Fruit fly (Drosophila melanogaster) whole organism, larva: ENCODE data around the gene CG31687.
"Not testable (repeated sequence)": the region's sequence is repeated elsewhere in the genome, so short reads cannot be mapped to it uniquely, and the experiment has no call there.

ENCODE experiments used
- noc ChIP-seq: fragments of 200-800 bp; sonication (Bioruptor generic); optimal IDR thresholded peaks from 3 replicates; lab custom pipeline; 2019; ENCODE audit warnings: missing biosample characterization, mild to moderate bottlenecking, missing genetic modification characterization, moderate library complexity

The CG31687 gene

dm6 chr2L:20437873-20438272 is 12.2 kb upstream of the CG31687 start:
- TF ChIP-seq noc (tag; lab: Kevin White, UChicago), result no peak

DNA sequence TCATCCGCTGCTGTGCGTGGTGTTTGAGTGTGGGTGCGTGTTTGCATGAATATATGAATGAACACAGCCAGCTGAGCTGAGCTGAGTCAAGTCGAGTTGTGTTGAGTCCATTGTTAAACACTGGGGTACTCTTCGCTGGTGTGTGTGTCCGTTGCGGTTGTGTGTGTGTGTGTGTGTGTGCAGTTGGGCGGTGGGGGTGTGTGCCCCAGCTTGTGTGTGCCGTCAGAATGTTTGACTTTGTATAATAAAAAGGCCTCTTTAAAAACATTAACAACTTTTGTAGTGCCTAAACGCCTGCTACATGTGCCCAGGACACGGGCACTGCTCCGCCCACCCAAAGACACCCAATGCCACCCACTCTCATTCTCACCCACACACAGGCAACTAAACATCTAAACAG is 11.6 kb upstream of the CG31687 start:
- no peak for TF ChIP-seq noc (tag; lab: Kevin White, UChicago)

DNA sequence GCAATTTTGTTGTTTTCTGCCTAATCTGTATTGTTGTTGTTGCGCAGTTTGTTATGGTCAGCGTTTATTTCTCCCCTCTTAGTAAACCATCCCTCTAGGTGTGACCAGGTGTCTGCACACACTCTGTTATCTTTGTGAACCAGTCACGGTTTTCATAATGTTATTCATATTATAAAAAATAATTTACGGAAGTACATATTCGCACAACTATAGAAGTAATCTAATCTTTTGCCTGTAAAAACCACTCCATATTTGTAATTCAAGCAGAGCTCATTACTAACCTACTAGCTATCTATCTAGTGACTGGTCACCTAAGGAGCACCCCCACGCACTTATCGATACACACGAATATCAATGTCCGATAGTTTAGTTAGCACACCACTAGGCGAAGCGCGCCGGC is 8.9 kb downstream of the CG31687 start, which contains the start of the genes CG18858 and Cdc23:
Gene CG18858, minus strand, starts transcription at position 101 of the 400 bp plus-strand sequence.
Gene Cdc23, plus strand, starts transcription at position 368 of the 400 bp plus-strand sequence.
- not testable (repeated sequence) for TF ChIP-seq noc (tag; lab: Kevin White, UChicago)

DNA sequence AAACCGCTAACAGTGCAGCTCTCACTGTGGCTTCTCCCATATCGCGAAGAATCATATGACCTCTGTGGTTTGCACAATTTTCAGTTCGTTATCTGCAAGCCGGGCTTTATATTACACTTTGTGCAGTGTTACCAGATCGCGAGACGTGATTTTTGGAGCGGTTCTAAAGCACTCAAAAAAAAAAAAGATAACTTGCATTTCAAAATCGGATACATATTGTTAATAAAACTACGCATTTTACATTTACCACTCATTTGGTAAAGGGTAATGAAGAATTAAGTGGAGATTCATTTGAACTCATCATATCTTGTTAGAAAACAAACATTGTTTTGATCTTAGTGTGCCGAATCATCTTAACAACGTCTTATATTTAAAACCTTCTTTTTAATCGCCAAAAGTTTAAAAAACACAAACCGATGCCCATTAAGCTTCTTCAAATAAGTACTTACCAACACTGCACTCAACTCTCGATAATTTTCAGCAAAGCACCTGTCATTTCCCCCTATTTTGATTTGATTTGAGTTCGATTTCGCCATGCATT is 13.4 kb downstream of the CG31687 start, which contains the start of gene CG2493:
Gene CG2493, minus strand, starts transcription at position 129 of the 541 bp plus-strand sequence.
- TF ChIP-seq noc (tag; lab: Kevin White, UChicago), result no peak

DNA sequence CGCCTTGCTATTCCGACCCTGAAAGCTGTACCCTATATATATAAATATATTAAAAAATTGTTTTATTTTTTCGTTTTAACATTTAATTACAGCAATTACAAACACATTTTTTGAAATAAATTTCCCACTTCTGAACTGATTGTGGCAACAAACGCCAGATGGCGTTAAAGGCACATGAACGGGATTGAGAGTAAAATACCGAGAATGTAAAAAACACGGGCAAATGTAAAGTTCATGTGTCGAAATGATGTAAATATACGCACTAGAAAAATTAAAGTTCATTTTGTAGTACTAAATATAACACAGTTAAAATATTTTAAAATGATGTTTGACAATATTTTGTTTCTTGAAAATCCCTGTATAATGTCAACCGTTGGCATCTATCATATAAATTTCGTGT is 14.4 kb downstream of the CG31687 start:
- no peak for TF ChIP-seq noc (tag; lab: Kevin White, UChicago)

DNA sequence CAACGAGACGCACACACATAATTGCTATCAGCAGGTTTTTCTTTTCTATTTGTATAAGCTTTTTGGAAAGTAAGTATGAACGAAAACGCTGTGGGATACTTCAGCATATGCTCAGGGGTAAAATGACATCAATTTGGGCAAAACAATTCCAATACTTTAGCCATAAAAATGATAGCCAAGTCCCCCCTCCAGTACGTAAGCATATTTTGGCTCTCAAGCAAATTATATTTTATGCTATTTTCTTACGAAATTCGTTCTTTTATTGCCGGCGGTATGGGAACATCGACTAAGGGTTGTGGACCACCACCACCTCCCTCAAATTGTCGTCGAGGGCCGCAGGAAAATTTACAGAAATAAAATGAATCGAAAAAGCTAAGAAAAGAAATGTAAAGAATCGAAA is 23.3 kb downstream of the CG31687 start, which contains the start of gene CG43233:
Gene CG43233, minus strand, starts transcription at position 101 of the 400 bp plus-strand sequence.
- TF ChIP-seq noc (tag; lab: Kevin White, UChicago), result no peak

DNA sequence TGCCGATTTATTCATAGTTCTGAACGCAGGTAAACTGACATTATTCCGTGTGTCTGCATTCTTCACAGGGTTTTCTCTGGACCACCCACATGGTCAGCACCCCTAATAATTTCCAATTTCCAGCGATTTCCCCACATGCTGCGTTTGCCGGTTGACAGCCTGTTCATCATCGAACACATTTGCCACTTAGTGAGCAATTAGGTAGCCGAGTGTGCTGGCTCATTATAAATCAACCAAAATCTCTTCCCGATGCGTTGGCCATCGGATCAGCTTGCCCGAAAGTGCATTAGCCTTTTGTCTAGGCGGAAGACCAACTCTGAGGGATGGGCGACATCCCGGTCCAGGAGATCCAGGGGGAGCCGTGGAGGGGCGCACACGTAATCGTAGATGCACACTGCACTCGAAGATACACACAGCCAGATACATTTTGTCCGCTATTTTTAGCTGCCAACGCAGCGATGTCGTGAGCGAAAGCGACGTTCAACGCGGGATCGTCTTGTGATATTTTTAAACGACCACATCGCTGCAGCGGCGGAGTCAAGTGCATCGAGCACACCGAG is 26.8 kb downstream of the CG31687 start:
- TF ChIP-seq noc (tag; lab: Kevin White, UChicago), result no peak

- TF ChIP-seq noc (tag; lab: Kevin White, UChicago), result no peak
Measured at dm6 chr2L:20478549-20479238, 28.7 kb downstream of the CG31687 start.

- no peak for TF ChIP-seq noc (tag; lab: Kevin White, UChicago)
Measured at dm6 chr2L:20479694-20480093, 29.7 kb downstream of the CG31687 start.

dm6 chr2L:20481139-20481858 is 31.3 kb downstream of the CG31687 start:
- TF ChIP-seq noc (tag; lab: Kevin White, UChicago), result no peak

DNA sequence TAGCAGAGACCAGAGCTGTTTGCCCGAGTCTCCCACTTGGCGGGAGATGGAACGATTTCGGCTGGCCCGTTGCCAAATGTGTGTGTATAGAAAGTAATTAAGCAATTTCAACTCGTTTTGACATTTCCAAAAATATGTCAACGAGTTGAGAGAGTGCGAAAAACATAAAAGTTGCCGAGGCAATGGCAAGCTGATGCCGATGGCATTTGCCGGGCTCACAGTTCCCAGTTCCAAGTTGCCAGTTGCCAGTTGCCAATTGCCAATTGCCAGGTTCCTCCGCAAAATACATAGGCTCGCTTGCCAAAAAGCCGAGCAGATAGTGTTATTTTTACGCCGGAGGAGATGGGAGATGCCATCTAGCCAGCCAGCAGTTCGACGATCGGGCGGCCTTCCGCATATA is 33.6 kb downstream of the CG31687 start:
- no peak for TF ChIP-seq noc (tag; lab: Kevin White, UChicago)

dm6 chr2L:20486050-20486751 is 36.2 kb downstream of the CG31687 start:
- TF ChIP-seq noc (tag; lab: Kevin White, UChicago), result no peak

DNA sequence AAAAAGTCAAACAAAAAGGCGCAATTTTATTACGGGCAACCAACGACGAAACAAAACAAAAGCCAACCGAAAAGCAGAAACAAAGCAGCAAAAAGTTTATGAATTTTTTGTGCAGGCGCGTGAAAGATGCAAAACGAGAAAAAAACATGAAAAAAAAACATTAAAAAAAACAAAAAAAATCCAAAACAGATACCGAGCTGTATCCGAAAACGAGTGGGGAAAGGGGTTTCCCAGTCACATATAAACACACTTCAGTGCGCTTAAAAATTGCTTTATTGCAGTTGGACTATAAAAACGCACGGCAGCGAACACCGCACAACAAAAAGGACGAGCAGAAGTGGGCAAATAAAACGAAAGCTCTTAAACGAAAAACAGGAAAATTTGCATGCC is 36.7 kb downstream of the CG31687 start:
- no peak for TF ChIP-seq noc (tag; lab: Kevin White, UChicago)

DNA sequence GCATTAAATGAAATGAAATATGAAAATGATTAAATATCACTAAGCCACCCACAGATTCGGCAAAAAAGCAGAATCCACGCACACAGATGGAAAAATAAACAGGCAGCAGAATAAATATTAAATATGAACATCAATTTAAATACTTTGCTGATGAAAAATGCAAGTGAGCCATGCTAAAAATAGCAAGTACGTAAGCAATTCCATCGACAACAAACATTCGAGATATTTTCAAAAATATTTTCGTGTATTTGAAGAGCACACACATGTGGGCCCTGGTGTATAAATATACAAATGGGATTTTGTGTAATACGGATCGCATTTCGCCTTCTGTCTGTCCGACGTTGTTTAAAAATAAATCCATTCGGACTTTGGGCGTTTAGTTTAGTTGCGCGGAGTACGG is 37.7 kb downstream of the CG31687 start:
- no peak for TF ChIP-seq noc (tag; lab: Kevin White, UChicago)

DNA sequence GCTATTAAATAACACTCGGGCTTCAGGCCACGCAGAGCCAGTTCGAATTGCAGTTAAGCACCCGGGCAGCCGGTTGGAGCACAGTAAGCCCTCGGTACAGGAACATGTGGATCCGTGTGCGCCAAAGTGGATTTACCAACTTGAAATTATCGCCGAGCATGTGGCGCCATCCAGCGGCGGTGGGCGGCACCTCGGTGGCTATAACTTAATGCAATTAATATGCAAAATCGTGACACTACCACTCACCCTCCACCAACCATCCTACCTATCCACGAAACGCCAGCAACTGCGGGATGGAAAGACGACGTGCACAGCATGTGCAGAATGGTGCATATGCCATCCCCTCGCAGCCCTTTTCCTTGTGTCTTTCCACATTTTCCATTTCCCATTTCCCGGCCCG is 38.1 kb downstream of the CG31687 start:
- no peak for TF ChIP-seq noc (tag; lab: Kevin White, UChicago)
